Fruit fly (Drosophila melanogaster) whole organism, embryonic: ENCODE data around the gene Cep290.

Experiments used
- CG10431 ChIP-seq: fragments of 200-800 bp; sonication (Bioruptor generic); optimal IDR thresholded peaks from 3 replicates; lab custom pipeline; 2018; ENCODE audit warnings: missing biosample characterization, mild to moderate bottlenecking, missing genetic modification characterization
- CG11456 ChIP-seq: fragments of 200-800 bp; sonication (Bioruptor generic); IDR thresholded peaks from 3 replicates; pipeline ENCODE4 v1.3.6; 2022; ENCODE audit warnings: missing biosample characterization, missing genetic modification characterization
- CG11504 ChIP-seq: fragments of 200-800 bp; sonication (Bioruptor generic); optimal IDR thresholded peaks from 3 replicates; lab custom pipeline; 2019; ENCODE audit warnings: missing biosample characterization, mild to moderate bottlenecking, missing genetic modification characterization, moderate library complexity
- CG12071 ChIP-seq: fragments of 200-800 bp; sonication (Bioruptor generic); optimal IDR thresholded peaks from 3 replicates; lab custom pipeline; 2018; ENCODE audit warnings: missing biosample characterization, mild to moderate bottlenecking, missing genetic modification characterization
- CG12104 ChIP-seq: fragments of 200-800 bp; sonication (Bioruptor generic); optimal IDR thresholded peaks from 3 replicates; lab custom pipeline; 2016; ENCODE audit warnings: missing biosample characterization, missing genetic modification characterization
- CG12299 ChIP-seq: fragments of 200-800 bp; sonication (Bioruptor generic); optimal IDR thresholded peaks from 2 replicates; lab custom pipeline; 2018; ENCODE audit warnings: missing biosample characterization, mild to moderate bottlenecking, missing genetic modification characterization
- CG13894 ChIP-seq: fragments of 200-800 bp; sonication (Bioruptor generic); optimal IDR thresholded peaks from 3 replicates; lab custom pipeline; 2018; ENCODE audit warnings: missing biosample characterization, mild to moderate bottlenecking, missing genetic modification characterization, moderate library complexity
- CG14860 ChIP-seq: fragments of 200-800 bp; sonication (Bioruptor generic); IDR thresholded peaks from 3 replicates; pipeline ENCODE4 v1.3.6; 2022; ENCODE audit warnings: missing biosample characterization, missing genetic modification characterization; ENCODE audit not compliant: partially characterized antibody
- CG15696 ChIP-seq: fragments of 200-800 bp; sonication (Bioruptor generic); optimal IDR thresholded peaks from 2 replicates; lab custom pipeline; 2019; ENCODE audit warnings: missing biosample characterization, mild to moderate bottlenecking, missing genetic modification characterization, moderate library complexity
- CG17612 ChIP-seq: fragments of 200-800 bp; sonication (Bioruptor generic); IDR thresholded peaks from 2 replicates; pipeline ENCODE4 v1.3.6; 2022; ENCODE audit warnings: missing biosample characterization, missing genetic modification characterization
- CG18262 ChIP-seq: fragments of 200-800 bp; optimal IDR thresholded peaks from 3 replicates; lab custom pipeline; 2019; ENCODE audit warnings: missing biosample characterization, mild to moderate bottlenecking, missing genetic modification characterization, moderate library complexity
- CG2678 ChIP-seq: fragments of 200-800 bp; sonication (Bioruptor generic); optimal IDR thresholded peaks from 3 replicates; lab custom pipeline; 2019; ENCODE audit warnings: missing biosample characterization, mild to moderate bottlenecking, missing genetic modification characterization, moderate library complexity
- CG2712 ChIP-seq: fragments of 200-800 bp; optimal IDR thresholded peaks from 3 replicates; lab custom pipeline; 2019; ENCODE audit warnings: missing biosample characterization, mild to moderate bottlenecking, missing genetic modification characterization, moderate library complexity
- CG33213 ChIP-seq: fragments of 200-800 bp; sonication (Bioruptor generic); optimal IDR thresholded peaks from 3 replicates; lab custom pipeline; 2016; ENCODE audit warnings: missing biosample characterization, missing genetic modification characterization
- CG3726 ChIP-seq: fragments of 200-800 bp; sonication (Bioruptor generic); IDR thresholded peaks from 3 replicates; pipeline ENCODE4, ENCODE4 v1.3.6; 2022; ENCODE audit warnings: missing biosample characterization, missing genetic modification characterization
- CG43689 ChIP-seq: fragments of 200-800 bp; sonication (Bioruptor generic); IDR thresholded peaks from 2 replicates; pipeline ENCODE4 v1.3.6; 2022; ENCODE audit warnings: missing biosample characterization, missing genetic modification characterization
- CG9609 ChIP-seq: fragments of 200-800 bp; sonication (Bioruptor generic); optimal IDR thresholded peaks from 3 replicates; lab custom pipeline; 2016; ENCODE audit warnings: missing biosample characterization, missing genetic modification characterization
- CG9817 ChIP-seq: fragments of 200-800 bp; sonication (Bioruptor generic); optimal IDR thresholded peaks from 2 replicates; lab custom pipeline; 2018; ENCODE audit warnings: missing biosample characterization, mild to moderate bottlenecking, missing genetic modification characterization, moderate library complexity
- Doc2 ChIP-seq: fragments of 200-800 bp; sonication (Bioruptor generic); IDR thresholded peaks from 2 replicates; pipeline ENCODE4 v1.3.6; 2022; ENCODE audit warnings: missing biosample characterization, missing genetic modification characterization
- Fer2 ChIP-seq: fragments of 200-800 bp; sonication (Bioruptor generic); optimal IDR thresholded peaks from 2 replicates; lab custom pipeline; 2018; ENCODE audit warnings: missing biosample characterization, mild to moderate bottlenecking, missing genetic modification characterization, moderate library complexity
- HLH4C ChIP-seq: fragments of 200-800 bp; sonication (Bioruptor generic); IDR thresholded peaks from 3 replicates; pipeline ENCODE4 v1.3.6; 2022; ENCODE audit warnings: missing biosample characterization, missing genetic modification characterization; ENCODE audit not compliant: partially characterized antibody
- HmgD ChIP-seq: fragments of 200-800 bp; sonication (Bioruptor generic); optimal IDR thresholded peaks from 3 replicates; lab custom pipeline; 2016; ENCODE audit warnings: missing biosample characterization, missing genetic modification characterization
- Hsf ChIP-seq: fragments of 200-800 bp; sonication (Bioruptor generic); optimal IDR thresholded peaks from 3 replicates; lab custom pipeline; 2016; ENCODE audit warnings: missing biosample characterization, missing genetic modification characterization
- Jarid2 ChIP-seq: fragments of 200-800 bp; sonication (Bioruptor generic); optimal IDR thresholded peaks from 3 replicates; lab custom pipeline; 2017; ENCODE audit warnings: mild to moderate bottlenecking, missing biosample characterization, missing genetic modification reagents, missing genetic modification characterization
- MBD-R2 ChIP-seq: fragments of 200-800 bp; sonication (Bioruptor generic); IDR thresholded peaks from 2 replicates; pipeline ENCODE4 v1.3.6; 2022; ENCODE audit warnings: missing biosample characterization, missing genetic modification characterization
- Mrtf ChIP-seq: fragments of 200-800 bp; sonication (Bioruptor generic); IDR thresholded peaks from 3 replicates; pipeline ENCODE4 v1.3.6; 2022; ENCODE audit warnings: missing biosample characterization, missing genetic modification characterization
- Spps ChIP-seq: fragments of 200-800 bp; sonication (Bioruptor generic); optimal IDR thresholded peaks from 2 replicates; lab custom pipeline; 2018; ENCODE audit warnings: missing biosample characterization, mild to moderate bottlenecking, missing genetic modification characterization
- Tbp ChIP-seq: fragments of >200 bp; optimal IDR thresholded peaks from 2 replicates; lab custom pipeline; 2018; ENCODE audit warnings: missing biosample characterization, missing genetic modification characterization
- Xrp1 ChIP-seq: fragments of 200-800 bp; sonication (Bioruptor generic); IDR thresholded peaks from 2 replicates; pipeline ENCODE4 v1.3.6; 2022; ENCODE audit warnings: missing biosample characterization, missing genetic modification characterization
- aop ChIP-seq: fragments of 200-800 bp; sonication (Bioruptor generic); IDR thresholded peaks from 2 replicates; pipeline ENCODE4 v1.3.6; 2022; ENCODE audit warnings: missing biosample characterization, missing genetic modification characterization
- ash1 ChIP-seq: fragments of 200-800 bp; sonication (Bioruptor generic); optimal IDR thresholded peaks from 2 replicates; lab custom pipeline; 2018; ENCODE audit warnings: missing biosample characterization, mild to moderate bottlenecking, missing genetic modification characterization
- az2 ChIP-seq: fragments of 200-800 bp; sonication (Bioruptor generic); optimal IDR thresholded peaks from 3 replicates; lab custom pipeline; 2016; ENCODE audit warnings: missing biosample characterization, missing genetic modification characterization
- bsh ChIP-seq, 2 experiments: fragments of 200-800 bp; sonication (Bioruptor generic); optimal IDR thresholded peaks; 2 replicates each; lab custom pipeline; 2017 to 2018; ENCODE audit warnings: mild to moderate bottlenecking in 2 of 2, missing biosample characterization in 2 of 2, missing genetic modification characterization in 2 of 2, moderate library complexity in 1 of 2
- cad ChIP-seq: fragments of >200 bp; optimal IDR thresholded peaks from 2 replicates; lab custom pipeline; 2017; ENCODE audit warnings: missing biosample characterization, missing genetic modification characterization
- cato ChIP-seq: fragments of 200-800 bp; sonication (Bioruptor generic); optimal IDR thresholded peaks from 2 replicates; lab custom pipeline; 2016; ENCODE audit warnings: missing biosample characterization, missing genetic modification characterization, borderline replicate concordance
- chif ChIP-seq, 2 experiments: fragments of 200-800 bp; sonication (Bioruptor generic); optimal IDR thresholded peaks; 3 replicates each; lab custom pipeline; 2016; ENCODE audit warnings: missing biosample characterization in 2 of 2, missing genetic modification characterization in 2 of 2
- crol ChIP-seq: fragments of 200-800 bp; sonication (Bioruptor generic); IDR thresholded peaks from 2 replicates; pipeline ENCODE4 v1.3.6; 2022; ENCODE audit warnings: missing biosample characterization, missing genetic modification characterization
- cwo ChIP-seq: fragments of 200-800 bp; sonication (Bioruptor generic); optimal IDR thresholded peaks from 3 replicates; lab custom pipeline; 2017; ENCODE audit warnings: missing biosample characterization, missing genetic modification characterization, mild to moderate bottlenecking, moderate library complexity, missing genetic modification reagents
- esg ChIP-seq: fragments of 200-800 bp; sonication (Bioruptor generic); conservative IDR thresholded peaks from 2 replicates; pipeline ENCODE4 v1.3.6; 2022; ENCODE audit warnings: missing biosample characterization, missing genetic modification characterization
- eyg ChIP-seq: fragments of 200-800 bp; sonication (Bioruptor generic); optimal IDR thresholded peaks from 3 replicates; lab custom pipeline; 2016; ENCODE audit warnings: missing biosample characterization, missing genetic modification characterization
- gem ChIP-seq: fragments of 200-800 bp; sonication (Bioruptor generic); optimal IDR thresholded peaks from 2 replicates; lab custom pipeline; 2019; ENCODE audit warnings: missing biosample characterization, mild to moderate bottlenecking, missing genetic modification characterization, moderate library complexity
- h ChIP-seq: fragments of >200 bp; optimal IDR thresholded peaks from 2 replicates; lab custom pipeline; 2017
- odd ChIP-seq: fragments of 200-800 bp; sonication (Bioruptor generic); optimal IDR thresholded peaks from 2 replicates; lab custom pipeline; 2017; ENCODE audit warnings: missing biosample characterization, mild to moderate bottlenecking, missing genetic modification characterization
- phol ChIP-seq: fragments of 200-800 bp; sonication (Bioruptor generic); optimal IDR thresholded peaks from 3 replicates; lab custom pipeline; 2018; ENCODE audit warnings: missing biosample characterization, mild to moderate bottlenecking, missing genetic modification characterization, moderate library complexity
- row ChIP-seq: fragments of 200-800 bp; sonication (Bioruptor generic); IDR thresholded peaks from 3 replicates; pipeline ENCODE4 v1.3.6; 2022; ENCODE audit warnings: missing biosample characterization, missing genetic modification characterization
- sd ChIP-seq: fragments of 200-800 bp; sonication (Bioruptor generic); optimal IDR thresholded peaks from 3 replicates; lab custom pipeline; 2018; ENCODE audit warnings: missing biosample characterization, mild to moderate bottlenecking, missing genetic modification characterization, moderate library complexity
- shn ChIP-seq: fragments of 200-800 bp; sonication (Bioruptor generic); optimal IDR thresholded peaks from 3 replicates; lab custom pipeline; 2016; ENCODE audit warnings: missing biosample characterization, missing genetic modification characterization
- tap ChIP-seq: fragments of 200-800 bp; optimal IDR thresholded peaks from 3 replicates; lab custom pipeline; 2019; ENCODE audit warnings: missing biosample characterization, mild to moderate bottlenecking, missing genetic modification characterization, moderate library complexity
- tgo ChIP-seq: fragments of 200-800 bp; sonication (Bioruptor generic); IDR thresholded peaks from 3 replicates; pipeline ENCODE4 v1.3.6; 2022; ENCODE audit warnings: missing biosample characterization, missing genetic modification characterization
- vfl ChIP-seq: fragments of 200-800 bp; sonication (Bioruptor generic); optimal IDR thresholded peaks from 2 replicates; lab custom pipeline; 2016; ENCODE audit warnings: missing biosample characterization, missing genetic modification characterization
- zf30C ChIP-seq: fragments of 200-800 bp; sonication (Bioruptor generic); optimal IDR thresholded peaks from 3 replicates; lab custom pipeline; 2018; ENCODE audit warnings: missing biosample characterization, mild to moderate bottlenecking, missing genetic modification characterization

Gene Cep290

dm6 chr3L:810038-810644, 33.6 kb upstream of the Cep290 start (continued):
- peak; percentile 2 for TF ChIP-seq CG2678 (tag; lab: Kevin White, UChicago)
- peak in 1 of 2 experiments; percentile 2 for TF ChIP-seq bsh (GFP tag; optimal IDR thresholded peaks at IDR 0.05; lab: Kevin White, UChicago)
- no peak for TF ChIP-seq CG11456
- no peak for TF ChIP-seq CG3726 (GFP tag; lab: Robert Waterston, UW)
- no peak for TF ChIP-seq CG9817 (tag; lab: Kevin White, UChicago)
- TF ChIP-seq esg (GFP tag; lab: Robert Waterston, UW): no peak
- peak; percentile 41; the same call in 2 of the 3 replicates for TF ChIP-seq row (GFP tag; lab: Robert Waterston, UW)
- TF ChIP-seq ash1: no peak
- no peak for TF ChIP-seq CG10431 (GFP tag; lab: Kevin White, UChicago)
- no peak for TF ChIP-seq shn (GFP tag; lab: Kevin White, UChicago)
- TF ChIP-seq odd (GFP tag; lab: Kevin White, UChicago): no peak
- TF ChIP-seq eyg (GFP tag; lab: Kevin White, UChicago): no peak
- peak; percentile 29 for TF ChIP-seq CG2712 (tag; lab: Kevin White, UChicago)
- peak; percentile 37 for TF ChIP-seq CG18262 (tag; lab: Kevin White, UChicago)
- TF ChIP-seq sd: peak; percentile 3
- TF ChIP-seq Fer2: no peak
- TF ChIP-seq phol (tag; lab: Kevin White, UChicago): peak; percentile 4
- TF ChIP-seq CG11504 (tag; lab: Kevin White, UChicago): peak; percentile 20
- TF ChIP-seq CG9609 (GFP tag; lab: Kevin White, UChicago): no peak
- TF ChIP-seq vfl (GFP tag; lab: Kevin White, UChicago): no peak
- peak; percentile 18; the same call in 1 of the 3 replicates for TF ChIP-seq tgo (GFP tag; lab: Robert Waterston, UW)
- no peak for TF ChIP-seq aop
- TF ChIP-seq cwo: no peak
- no peak for TF ChIP-seq tap
- TF ChIP-seq Hsf: no peak
- TF ChIP-seq CG13894 (tag; lab: Kevin White, UChicago): no peak
- no peak for TF ChIP-seq CG33213 (GFP tag; lab: Kevin White, UChicago)
- TF ChIP-seq cato (GFP tag; lab: Kevin White, UChicago): no peak
- no peak for TF ChIP-seq Mrtf (GFP tag; lab: Robert Waterston, UW)
- TF ChIP-seq crol: no peak
- TF ChIP-seq CG12299 (tag; lab: Kevin White, UChicago): no peak
- TF ChIP-seq Tbp (GFP tag; lab: Kevin White, UChicago): no peak
- TF ChIP-seq az2 (GFP tag; lab: Kevin White, UChicago): peak; percentile 12
- TF ChIP-seq gem (tag; lab: Kevin White, UChicago): peak; percentile 46
- no peak for TF ChIP-seq CG43689 (GFP tag; lab: Robert Waterston, UW)
- TF ChIP-seq CG12104 (GFP tag; lab: Kevin White, UChicago): no peak
- no peak for TF ChIP-seq MBD-R2 (GFP tag; lab: Robert Waterston, UW)
- TF ChIP-seq cad (GFP tag; lab: Kevin White, UChicago): no peak
- TF ChIP-seq CG14860 (GFP tag; lab: Robert Waterston, UW): no peak
- TF ChIP-seq HmgD: no peak
- no peak for TF ChIP-seq CG15696 (tag; lab: Kevin White, UChicago)
- TF ChIP-seq chif (GFP tag; optimal IDR thresholded peaks at IDR 0.05; lab: Kevin White, UChicago): no peak
- TF ChIP-seq CG17612 (GFP tag; lab: Robert Waterston, UW): no peak
- no peak for TF ChIP-seq Jarid2 (GFP tag; lab: Kevin White, UChicago)
- no peak for TF ChIP-seq Doc2
- TF ChIP-seq zf30C (GFP tag; lab: Kevin White, UChicago): peak; percentile 39
- TF ChIP-seq h (lab: Kevin White, UChicago): no peak
- peak; percentile 60 for TF ChIP-seq Xrp1 (GFP tag; lab: Robert Waterston, UW)
- no peak for TF ChIP-seq HLH4C (GFP tag; lab: Robert Waterston, UW)
- TF ChIP-seq Spps (tag; lab: Kevin White, UChicago): no peak
- no peak for TF ChIP-seq CG12071
